Fruit fly (Drosophila melanogaster) whole organism, embryonic: ENCODE data around the gene Cnep1r2.

Source experiments
- Atf3 ChIP-seq: fragments of 200-800 bp; sonication (Bioruptor generic); optimal IDR thresholded peaks from 3 replicates; lab custom pipeline; 2016; ENCODE audit warnings: missing biosample characterization, missing genetic modification characterization
- BtbVII ChIP-seq: fragments of 200-800 bp; sonication (Bioruptor generic); optimal IDR thresholded peaks from 3 replicates; lab custom pipeline; 2017; ENCODE audit warnings: missing biosample characterization, mild to moderate bottlenecking, missing genetic modification characterization
- CG10979 ChIP-seq: fragments of 200-800 bp; sonication (Bioruptor generic); optimal IDR thresholded peaks from 2 replicates; lab custom pipeline; 2018; ENCODE audit warnings: missing biosample characterization, mild to moderate bottlenecking, missing genetic modification characterization, moderate library complexity
- CG11247 ChIP-seq: fragments of 200-800 bp; sonication (Bioruptor generic); IDR thresholded peaks from 2 replicates; pipeline ENCODE4 v1.3.6; 2022; ENCODE audit warnings: missing biosample characterization, missing genetic modification characterization
- CG12391 ChIP-seq: fragments of 200-800 bp; sonication (Bioruptor generic); optimal IDR thresholded peaks from 3 replicates; lab custom pipeline; 2018; ENCODE audit warnings: missing biosample characterization, mild to moderate bottlenecking, missing genetic modification characterization, moderate library complexity
- CG13287 ChIP-seq: fragments of 200-800 bp; sonication (Bioruptor generic); IDR thresholded peaks from 2 replicates; pipeline ENCODE4 v1.3.6; 2022; ENCODE audit warnings: missing biosample characterization, missing genetic modification characterization; ENCODE audit not compliant: partially characterized antibody
- CG14710 ChIP-seq: fragments of 200-800 bp; sonication (Bioruptor generic); optimal IDR thresholded peaks from 3 replicates; lab custom pipeline; 2019; ENCODE audit warnings: missing biosample characterization, mild to moderate bottlenecking, missing genetic modification characterization, moderate library complexity
- CG15601 ChIP-seq: fragments of 200-800 bp; sonication (Bioruptor generic); optimal IDR thresholded peaks from 3 replicates; lab custom pipeline; 2019; ENCODE audit warnings: missing biosample characterization, mild to moderate bottlenecking, missing genetic modification characterization, moderate library complexity
- CG18262 ChIP-seq: fragments of 200-800 bp; optimal IDR thresholded peaks from 3 replicates; lab custom pipeline; 2019; ENCODE audit warnings: missing biosample characterization, mild to moderate bottlenecking, missing genetic modification characterization, moderate library complexity
- CG1832 ChIP-seq: fragments of 200-800 bp; sonication (Bioruptor generic); optimal IDR thresholded peaks from 2 replicates; lab custom pipeline; 2017; ENCODE audit warnings: missing biosample characterization, mild to moderate bottlenecking, missing genetic modification characterization, inconsistent platforms
- CG2678 ChIP-seq: fragments of 200-800 bp; sonication (Bioruptor generic); optimal IDR thresholded peaks from 3 replicates; lab custom pipeline; 2019; ENCODE audit warnings: missing biosample characterization, mild to moderate bottlenecking, missing genetic modification characterization, moderate library complexity
- CG30431 ChIP-seq: fragments of 200-800 bp; sonication (Bioruptor generic); optimal IDR thresholded peaks from 2 replicates; lab custom pipeline; 2017; ENCODE audit warnings: missing biosample characterization, missing genetic modification characterization
- CG31224 ChIP-seq: fragments of 200-800 bp; sonication (Bioruptor generic); IDR thresholded peaks from 2 replicates; pipeline ENCODE4 v1.3.6; 2022; ENCODE audit warnings: missing biosample characterization, missing genetic modification characterization
- CG9437 ChIP-seq: fragments of 200-800 bp; sonication (Bioruptor generic); optimal IDR thresholded peaks from 2 replicates; lab custom pipeline; 2018; ENCODE audit warnings: missing biosample characterization, mild to moderate bottlenecking, missing genetic modification characterization
- CG9817 ChIP-seq: fragments of 200-800 bp; sonication (Bioruptor generic); optimal IDR thresholded peaks from 2 replicates; lab custom pipeline; 2018; ENCODE audit warnings: missing biosample characterization, mild to moderate bottlenecking, missing genetic modification characterization, moderate library complexity
- Ets65A ChIP-seq: fragments of 200-800 bp; sonication (Bioruptor generic); peaks from one replicate; lab custom pipeline; 2016; ENCODE audit warnings: missing biosample characterization, missing genetic modification characterization
- Hand ChIP-seq: fragments of 200-800 bp; sonication (Bioruptor generic); optimal IDR thresholded peaks from 2 replicates; lab custom pipeline; 2017; ENCODE audit warnings: mild to moderate bottlenecking, missing biosample characterization, missing genetic modification reagents, missing genetic modification characterization
- Hmr ChIP-seq: fragments of 200-800 bp; sonication (Bioruptor generic); optimal IDR thresholded peaks from 3 replicates; lab custom pipeline; 2017; ENCODE audit warnings: mild to moderate bottlenecking, missing biosample characterization, missing genetic modification reagents, missing genetic modification characterization
- Hr51 ChIP-seq, 2 experiments: fragments of 200-800 bp; sonication (Bioruptor generic); optimal IDR thresholded peaks; 2 replicates in 1 of 2; 3 replicates in 1 of 2; lab custom pipeline; 2016 to 2018; ENCODE audit warnings: missing biosample characterization in 2 of 2, missing genetic modification characterization in 2 of 2, mild to moderate bottlenecking in 1 of 2, moderate library complexity in 1 of 2
- Kr ChIP-seq: fragments of 200-800 bp; sonication (Bioruptor generic); optimal IDR thresholded peaks from 2 replicates; lab custom pipeline; 2017; ENCODE audit warnings: missing biosample characterization, mild to moderate bottlenecking, missing genetic modification characterization
- Max ChIP-seq: fragments of 200-800 bp; sonication (Bioruptor generic); optimal IDR thresholded peaks from 2 replicates; lab custom pipeline; 2016; ENCODE audit warnings: missing biosample characterization, mild to moderate bottlenecking, missing genetic modification characterization
- Oaz ChIP-seq: fragments of 200-800 bp; sonication (Bioruptor generic); IDR thresholded peaks from 2 replicates; pipeline ENCODE4 v1.3.6; 2022; ENCODE audit warnings: missing biosample characterization, missing genetic modification characterization
- Oli ChIP-seq: fragments of 200-800 bp; sonication (Bioruptor generic); optimal IDR thresholded peaks from 2 replicates; lab custom pipeline; 2018; ENCODE audit warnings: missing biosample characterization, mild to moderate bottlenecking, missing genetic modification characterization, moderate library complexity
- Rx ChIP-seq: fragments of 200-800 bp; sonication (Bioruptor generic); IDR thresholded peaks from 2 replicates; pipeline ENCODE4 v1.3.6; 2022; ENCODE audit warnings: missing biosample characterization, missing genetic modification characterization
- Taf1 ChIP-seq: fragments of 200-800 bp; sonication (Bioruptor generic); IDR thresholded peaks from 2 replicates; pipeline ENCODE4 v1.3.6; 2022; ENCODE audit warnings: missing biosample characterization, missing genetic modification characterization
- ara ChIP-seq: fragments of 200-800 bp; sonication (Bioruptor generic); IDR thresholded peaks from 2 replicates; pipeline ENCODE4 v1.3.6; 2022; ENCODE audit warnings: missing biosample characterization, missing genetic modification characterization
- ato ChIP-seq: fragments of 200-800 bp; sonication (Bioruptor generic); IDR thresholded peaks from 2 replicates; pipeline ENCODE4 v1.3.6; 2022; ENCODE audit warnings: missing biosample characterization, missing genetic modification characterization; ENCODE audit not compliant: partially characterized antibody
- bigmax ChIP-seq: fragments of 200-800 bp; sonication (Bioruptor generic); optimal IDR thresholded peaks from 2 replicates; lab custom pipeline; 2018; ENCODE audit warnings: missing biosample characterization, mild to moderate bottlenecking, missing genetic modification characterization
- cad ChIP-seq: fragments of >200 bp; optimal IDR thresholded peaks from 2 replicates; lab custom pipeline; 2017; ENCODE audit warnings: missing biosample characterization, missing genetic modification characterization
- crol ChIP-seq: fragments of 200-800 bp; sonication (Bioruptor generic); IDR thresholded peaks from 2 replicates; pipeline ENCODE4 v1.3.6; 2022; ENCODE audit warnings: missing biosample characterization, missing genetic modification characterization
- danr ChIP-seq: fragments of 200-800 bp; sonication (Bioruptor generic); IDR thresholded peaks from 2 replicates; pipeline ENCODE4 v1.3.6; 2022; ENCODE audit warnings: missing biosample characterization, missing genetic modification characterization
- disco-r ChIP-seq: fragments of 200-800 bp; sonication (Bioruptor generic); optimal IDR thresholded peaks from 2 replicates; lab custom pipeline; 2016; ENCODE audit warnings: missing biosample characterization, missing genetic modification characterization
- exex ChIP-seq: fragments of 200-800 bp; sonication (Bioruptor generic); optimal IDR thresholded peaks from 4 replicates; lab custom pipeline; 2018; ENCODE audit warnings: missing biosample characterization, mild to moderate bottlenecking, missing genetic modification characterization, moderate library complexity
- gsb-n ChIP-seq: fragments of 200-800 bp; sonication (Bioruptor generic); optimal IDR thresholded peaks from 3 replicates; lab custom pipeline; 2018; ENCODE audit warnings: missing biosample characterization, mild to moderate bottlenecking, missing genetic modification characterization
- insv ChIP-seq, 2 experiments: fragments of 200-800 bp; sonication (Bioruptor generic); optimal IDR thresholded peaks; 3 replicates each; lab custom pipeline; 2016 to 2018; ENCODE audit warnings: missing biosample characterization in 2 of 2, missing genetic modification characterization in 2 of 2
- jigr1 ChIP-seq: fragments of 200-800 bp; sonication (Bioruptor generic); IDR thresholded peaks from 3 replicates; pipeline ENCODE4 v1.3.6; 2022; ENCODE audit warnings: missing biosample characterization, missing genetic modification characterization
- kni ChIP-seq: fragments of 200-800 bp; sonication (Bioruptor generic); optimal IDR thresholded peaks from 3 replicates; lab custom pipeline; 2017; ENCODE audit warnings: mild to moderate bottlenecking, missing biosample characterization, missing genetic modification reagents, missing genetic modification characterization
- lola ChIP-seq, 3 experiments: fragments of >200 bp in 2 of 3; fragments of 200-800 bp in 1 of 3; sonication (Bioruptor generic) in 1 of 3; optimal IDR thresholded peaks; 2 replicates each; lab custom pipeline; 2017 to 2019; ENCODE audit warnings: missing biosample characterization in 3 of 3, missing genetic modification characterization in 3 of 3, mild to moderate bottlenecking in 1 of 3, moderate library complexity in 1 of 3
- lov ChIP-seq, 2 experiments: fragments of 200-800 bp in 1 of 2; fragments of >200 bp in 1 of 2; sonication (Bioruptor generic) in 1 of 2; IDR thresholded peaks in 1 of 2; optimal IDR thresholded peaks in 1 of 2; 2 replicates in 1 of 2; 3 replicates in 1 of 2; pipeline versions ENCODE4 v1.3.6 to Lab custom; 2017 to 2022; ENCODE audit warnings: missing biosample characterization in 1 of 2, missing genetic modification characterization in 1 of 2
- nau ChIP-seq: fragments of 200-800 bp; sonication (Bioruptor generic); optimal IDR thresholded peaks from 3 replicates; lab custom pipeline; 2017; ENCODE audit warnings: missing biosample characterization, mild to moderate bottlenecking, missing genetic modification characterization, missing genetic modification reagents
- phol ChIP-seq: fragments of 200-800 bp; sonication (Bioruptor generic); optimal IDR thresholded peaks from 3 replicates; lab custom pipeline; 2018; ENCODE audit warnings: missing biosample characterization, mild to moderate bottlenecking, missing genetic modification characterization, moderate library complexity
- row ChIP-seq: fragments of 200-800 bp; sonication (Bioruptor generic); IDR thresholded peaks from 3 replicates; pipeline ENCODE4 v1.3.6; 2022; ENCODE audit warnings: missing biosample characterization, missing genetic modification characterization
- sens ChIP-seq: fragments of 200-800 bp; sonication (Bioruptor generic); peaks from one replicate; lab custom pipeline; 2016; ENCODE audit warnings: missing biosample characterization, missing genetic modification characterization
- tgo ChIP-seq: fragments of 200-800 bp; sonication (Bioruptor generic); IDR thresholded peaks from 3 replicates; pipeline ENCODE4 v1.3.6; 2022; ENCODE audit warnings: missing biosample characterization, missing genetic modification characterization
- tll ChIP-seq, 2 experiments: fragments of 200-800 bp in 1 of 2; fragments of >200 bp in 1 of 2; sonication (Bioruptor generic) in 1 of 2; optimal IDR thresholded peaks; 2 replicates each; lab custom pipeline; 2017 to 2019; ENCODE audit warnings: missing biosample characterization in 2 of 2, missing genetic modification characterization in 2 of 2, mild to moderate bottlenecking in 1 of 2, moderate library complexity in 1 of 2
- zen ChIP-seq: fragments of 200-800 bp; sonication (Bioruptor generic); optimal IDR thresholded peaks from 3 replicates; lab custom pipeline; 2018; ENCODE audit warnings: missing biosample characterization, mild to moderate bottlenecking, missing genetic modification characterization, moderate library complexity

The Cnep1r2 gene

dm6 chr3L:10659993-10660743 lies 22.2 kb downstream of the Cnep1r2 start (continued):
- TF ChIP-seq exex (tag; lab: Kevin White, UChicago): no peak
- TF ChIP-seq Taf1 (GFP tag; lab: Robert Waterston, UW): no peak
- peak; percentile 30 for TF ChIP-seq CG2678
- TF ChIP-seq phol (tag; lab: Kevin White, UChicago): peak; percentile 32
- TF ChIP-seq tgo (GFP tag; lab: Robert Waterston, UW): no peak
- TF ChIP-seq crol (GFP tag; lab: Robert Waterston, UW): peak; percentile 87
- no peak for TF ChIP-seq disco-r (GFP tag; lab: Kevin White, UChicago)
- TF ChIP-seq ara (GFP tag; lab: Robert Waterston, UW): no peak
- TF ChIP-seq CG18262: peak; percentile 52
- TF ChIP-seq CG15601 (tag; lab: Kevin White, UChicago): peak; percentile 25
- TF ChIP-seq CG1832: peak; percentile 51
- no peak for TF ChIP-seq CG9437
- no peak for TF ChIP-seq Rx (GFP tag; lab: Robert Waterston, UW)
- TF ChIP-seq lov (optimal IDR thresholded peaks at IDR 0.05; lab: Kevin White, UChicago): no peak
- TF ChIP-seq lov (GFP tag; IDR thresholded peaks at IDR 0.05; lab: Robert Waterston, UW): 0 out of 3 replicates have a peak, but pooled peaks have one; percentile 13
- TF ChIP-seq CG10979 (tag; lab: Kevin White, UChicago): peak; percentile 48
- TF ChIP-seq gsb-n (tag; lab: Kevin White, UChicago): peak; percentile 37
- TF ChIP-seq Hand (GFP tag; lab: Kevin White, UChicago): no peak
- peak; percentile 31 for TF ChIP-seq CG14710 (tag; lab: Kevin White, UChicago)
- TF ChIP-seq Oaz (GFP tag; lab: Robert Waterston, UW): no peak
- TF ChIP-seq zen (tag; lab: Kevin White, UChicago): peak; percentile 38
- TF ChIP-seq CG31224: no peak
- TF ChIP-seq Ets65A: no peak
- TF ChIP-seq tll (GFP tag; optimal IDR thresholded peaks at IDR 0.05; lab: Kevin White, UChicago): peak in 1 of 2 experiments; percentile 15
- TF ChIP-seq row: peak; percentile 32; the same call in 1 of the 3 replicates
- no peak for TF ChIP-seq CG9817
- no peak for TF ChIP-seq insv (GFP tag; optimal IDR thresholded peaks at IDR 0.05; lab: Kevin White, UChicago)
- no peak for TF ChIP-seq Hmr
- peak; percentile 50 for TF ChIP-seq CG12391 (tag; lab: Kevin White, UChicago)
- TF ChIP-seq ato: no peak
- TF ChIP-seq lola (GFP tag; optimal IDR thresholded peaks at IDR 0.05; lab: Kevin White, UChicago): peak in 1 of 3 experiments; percentile 42
- TF ChIP-seq sens (GFP tag; lab: Kevin White, UChicago): peak; percentile 31
- peak; percentile 17 for TF ChIP-seq kni (GFP tag; lab: Kevin White, UChicago)
- TF ChIP-seq CG30431 (GFP tag; lab: Kevin White, UChicago): no peak

DNA sequence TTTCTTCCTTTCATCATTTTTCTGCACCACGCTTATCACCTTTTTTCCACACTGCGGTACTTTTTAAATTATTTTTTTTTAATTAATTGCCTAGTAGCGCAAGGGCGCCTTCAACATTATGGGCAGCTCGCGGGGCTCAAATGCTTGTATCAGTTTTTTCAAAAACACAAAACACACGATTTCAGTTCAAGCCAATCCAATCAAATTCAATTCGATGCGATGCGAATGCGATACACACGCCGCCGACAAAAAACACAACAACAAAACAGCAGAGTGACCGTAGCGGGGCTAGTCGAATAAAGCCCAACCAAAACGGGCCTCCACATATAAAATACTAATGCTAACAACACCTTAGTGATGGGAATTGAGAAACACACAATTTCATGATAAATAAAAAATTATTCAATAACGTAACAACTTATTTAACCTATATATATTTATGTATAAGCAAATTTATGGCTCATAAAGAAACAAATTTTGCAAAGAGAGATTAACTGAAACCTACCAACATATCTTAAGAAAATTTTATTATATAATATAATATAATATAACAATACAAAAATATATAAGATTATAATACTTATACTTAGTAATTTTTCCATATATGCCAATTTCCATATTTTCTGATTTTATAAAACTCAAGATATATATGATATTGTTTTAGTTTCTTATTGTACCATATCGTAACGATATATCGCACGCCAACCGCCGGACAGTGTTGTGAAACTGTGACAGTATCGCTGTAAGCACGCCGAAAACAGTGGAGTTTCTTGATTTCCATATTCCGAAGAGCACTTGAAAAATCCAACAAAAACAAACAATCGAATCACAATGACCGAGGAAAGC lies 23.0 kb downstream of the Cnep1r2 start, which contains the start of the genes CG32066 and CG8003:
TSS of gene CG32066 (minus strand) at position 270 of the 846 bp plus-strand sequence.
TSS of gene CG8003 (plus strand) at position 732 of the 846 bp plus-strand sequence.
- TF ChIP-seq nau (GFP tag; lab: Kevin White, UChicago) (peak; percentile 27), BtbVII (GFP tag; lab: Kevin White, UChicago) (peak; percentile 68), danr (GFP tag; lab: Robert Waterston, UW) (no peak), cad (no peak), zen (tag; lab: Kevin White, UChicago) (no peak), jigr1 (GFP tag; lab: Robert Waterston, UW) (no peak), kni (GFP tag; lab: Kevin White, UChicago) (peak; percentile 10), Hr51 (GFP tag; optimal IDR thresholded peaks at IDR 0.05; lab: Kevin White, UChicago) (peak in 1 of 2 experiments; percentile 53), Oli (no peak), Max (GFP tag; lab: Kevin White, UChicago) (peak; percentile 10), CG13287 (GFP tag; lab: Robert Waterston, UW) (peak; percentile 90), Kr (GFP tag; lab: Kevin White, UChicago) (no peak), CG11247 (no peak), bigmax (GFP tag; lab: Kevin White, UChicago) (no peak), Atf3 (GFP tag; lab: Kevin White, UChicago) (no peak)
